Fruit fly (Drosophila melanogaster): Measurements from ENCODE around the gene chas.

chas gene

dm6 chrX:17629317-17629716 lies 69.2 kb downstream of the chas start, which contains the start of gene CG8326 (continued):
- TF ChIP-seq pho (GFP tag; optimal IDR thresholded peaks at IDR 0.05), result no peak
- no peak for TF ChIP-seq sna (GFP tag; IDR thresholded peaks at IDR 0.05; ENCODE audit: partially characterized antibody)
- TF ChIP-seq salm (tag; optimal IDR thresholded peaks at IDR 0.05), result no peak
- TF ChIP-seq CG11398 (GFP tag; optimal IDR thresholded peaks at IDR 0.05), result no peak
- no peak for TF ChIP-seq Lpt (GFP tag; optimal IDR thresholded peaks at IDR 0.05)
- no peak for TF ChIP-seq cg (GFP tag; optimal IDR thresholded peaks at IDR 0.05)
- TF ChIP-seq pzg (GFP tag; optimal IDR thresholded peaks at IDR 0.05), result peak; percentile 52
- no peak for TF ChIP-seq slbo (GFP tag; IDR thresholded peaks at IDR 0.05)
- TF ChIP-seq CG9876 (GFP tag; optimal IDR thresholded peaks at IDR 0.05), result no peak
- no peak for TF ChIP-seq CG14441 (GFP tag; IDR thresholded peaks at IDR 0.05)
- TF ChIP-seq B-H1 (GFP tag; IDR thresholded peaks at IDR 0.05), result no peak
- no peak for TF ChIP-seq ro (GFP tag; IDR thresholded peaks at IDR 0.05)
- no peak for TF ChIP-seq CG13624 (GFP tag; optimal IDR thresholded peaks at IDR 0.05)
- TF ChIP-seq CG4424 (GFP tag; optimal IDR thresholded peaks at IDR 0.05), result no peak
- no peak for TF ChIP-seq tll (GFP tag; optimal IDR thresholded peaks at IDR 0.05)
- TF ChIP-seq en (GFP tag; optimal IDR thresholded peaks at IDR 0.05), result no peak
- peak; percentile 15; the same call in 1 of the 2 replicates for TF ChIP-seq CG13287 (GFP tag; IDR thresholded peaks at IDR 0.05; ENCODE audit: partially characterized antibody)
- TF ChIP-seq CG11560 (tag; IDR thresholded peaks at IDR 0.05), result no peak
- TF ChIP-seq chinmo (GFP tag; IDR thresholded peaks at IDR 0.05; ENCODE audit: partially characterized antibody), result no peak
- TF ChIP-seq MTF-1 (GFP tag; optimal IDR thresholded peaks at IDR 0.05; ENCODE audit: borderline replicate concordance), result no peak
- TF ChIP-seq Elba2 (GFP tag; optimal IDR thresholded peaks at IDR 0.05), result no peak
- no peak for TF ChIP-seq Ada2b (GFP tag; IDR thresholded peaks at IDR 0.05)
- TF ChIP-seq BEAF-32 (GFP tag; optimal IDR thresholded peaks at IDR 0.05), result peak; percentile 27
- TF ChIP-seq CkIIα-i1 (GFP tag; IDR thresholded peaks at IDR 0.05), result no peak
- TF ChIP-seq CG7963 (GFP tag; IDR thresholded peaks at IDR 0.05; ENCODE audit: partially characterized antibody), result no peak
- no peak for TF ChIP-seq CG15269 (tag; optimal IDR thresholded peaks at IDR 0.05)
- no peak for TF ChIP-seq CG1832 (GFP tag; optimal IDR thresholded peaks at IDR 0.05)
- no peak for TF ChIP-seq CG4820 (GFP tag; optimal IDR thresholded peaks at IDR 0.05)
- no peak for TF ChIP-seq peb (GFP tag; IDR thresholded peaks at IDR 0.05)
- TF ChIP-seq CG7372 (GFP tag; IDR thresholded peaks at IDR 0.05), result no peak
- TF ChIP-seq CG17186 (GFP tag; optimal IDR thresholded peaks at IDR 0.05), result no peak
- no peak for TF ChIP-seq CG8359 (GFP tag; optimal IDR thresholded peaks at IDR 0.05; ENCODE audit: borderline replicate concordance)
- TF ChIP-seq CG6689 (GFP tag; IDR thresholded peaks at IDR 0.05), result no peak
- peak; percentile 62 for TF ChIP-seq gfzf (GFP tag; optimal IDR thresholded peaks at IDR 0.05)
- TF ChIP-seq Hey (tag; optimal IDR thresholded peaks at IDR 0.05), result no peak
- TF ChIP-seq HHEX (GFP tag; optimal IDR thresholded peaks at IDR 0.05), result no peak
- no peak for TF ChIP-seq Hr39 (optimal IDR thresholded peaks at IDR 0.05)
- no peak for TF ChIP-seq lab (GFP tag; optimal IDR thresholded peaks at IDR 0.05)
- TF ChIP-seq CG3838 (GFP tag; optimal IDR thresholded peaks at IDR 0.05), result no peak
- no peak for TF ChIP-seq abd-A (tag; optimal IDR thresholded peaks at IDR 0.05)
- TF ChIP-seq Sox102F (GFP tag; optimal IDR thresholded peaks at IDR 0.05), result no peak
- TF ChIP-seq CG6765 (GFP tag; optimal IDR thresholded peaks at IDR 0.05), result no peak
- no peak for TF ChIP-seq Aef1 (GFP tag; IDR thresholded peaks at IDR 0.05)
- no peak for TF ChIP-seq ash1 (GFP tag; optimal IDR thresholded peaks at IDR 0.05)
- TF ChIP-seq MESR4 (GFP tag; optimal IDR thresholded peaks at IDR 0.05), result peak; percentile 31
- TF ChIP-seq CG8388 (GFP tag; optimal IDR thresholded peaks at IDR 0.05), result no peak
- no peak for TF ChIP-seq fd3F (GFP tag; optimal IDR thresholded peaks at IDR 0.05)
- TF ChIP-seq CG17328 (GFP tag; IDR thresholded peaks at IDR 0.05), result no peak
- TF ChIP-seq gcm (GFP tag; optimal IDR thresholded peaks at IDR 0.05), result no peak
- TF ChIP-seq CG11085 (GFP tag; IDR thresholded peaks at IDR 0.05), result no peak
- no peak for TF ChIP-seq Dek (tag; optimal IDR thresholded peaks at IDR 0.05)

All from whole organism, embryonic.